Worm (Caenorhabditis elegans): ENCODE results near the gene snap-29.

ce11 chrIII:8745214-8745613 lies 30.8 kb upstream of the snap-29 start:
- TF ChIP-seq aly-2 (tag; optimal IDR thresholded peaks at IDR 0.05), result no peak
- no peak for TF ChIP-seq ama-1 (optimal IDR thresholded peaks at IDR 0.05)
- TF ChIP-seq mdl-1 (tag; optimal IDR thresholded peaks at IDR 0.05), result no peak
- TF ChIP-seq nhr-23 (tag; optimal IDR thresholded peaks at IDR 0.05), result no peak
